Worm (Caenorhabditis elegans): ENCODE measurements around the gene srh-258.

Gene srh-258

DNA sequence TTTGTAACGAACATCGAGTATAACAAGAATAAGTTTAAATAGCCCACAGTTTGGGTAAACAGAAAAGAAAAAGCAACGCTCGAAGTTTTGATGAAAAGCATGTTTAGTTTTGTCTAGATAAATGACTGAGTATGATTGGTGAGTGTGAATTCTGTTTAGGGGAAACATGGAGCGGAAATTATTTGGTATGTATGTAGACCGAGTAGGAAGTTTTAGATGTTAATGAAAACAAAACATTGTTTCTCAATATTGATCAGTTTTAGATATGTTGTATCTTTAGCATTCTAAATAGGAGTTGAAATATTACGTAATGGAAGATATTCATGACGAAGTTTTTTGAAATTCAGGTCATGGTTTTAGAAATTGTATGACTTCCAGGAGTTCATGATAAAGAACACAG, 7.7 kb downstream of the srh-258 start, which contains the start of gene srbc-63:
srbc-63 (minus strand) TSS at position 101 of the 400 bp plus-strand sequence.
- no peak for TF ChIP-seq sup-37 (GFP tag; optimal IDR thresholded peaks at IDR 0.05)
- TF ChIP-seq hlh-4 (tag; optimal IDR thresholded peaks at IDR 0.05): no peak
- TF ChIP-seq sox-4 (tag; optimal IDR thresholded peaks at IDR 0.05): no peak
- TF ChIP-seq nhr-19 (GFP tag; conservative IDR thresholded peaks at IDR 0.05): no peak
- no peak for TF ChIP-seq mef-2 (tag; optimal IDR thresholded peaks at IDR 0.05)

DNA sequence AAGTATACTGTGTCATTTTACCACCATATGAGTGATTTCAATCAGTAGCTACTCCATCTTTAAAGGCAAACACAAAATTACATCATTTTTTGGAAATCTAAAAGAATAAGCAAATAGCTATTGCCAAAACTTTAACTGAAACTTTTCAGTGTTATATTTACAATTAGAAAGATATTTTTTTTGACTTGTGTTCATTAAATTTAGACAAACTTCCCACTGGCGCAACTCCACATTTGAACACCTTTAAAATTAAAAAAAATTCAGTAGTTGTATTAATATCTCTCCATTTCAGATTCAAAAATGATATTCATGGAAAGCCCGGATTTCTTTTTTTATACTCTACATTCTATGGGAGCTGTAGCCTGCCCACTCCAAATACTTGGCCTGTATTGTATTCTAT, 8.9 kb downstream of the srh-258 start, which contains the start of gene srh-264:
srh-264 (plus strand) TSS at position 301 of the 400 bp plus-strand sequence.
- no peak for TF ChIP-seq mdl-1 (tag; optimal IDR thresholded peaks at IDR 0.05)
- TF ChIP-seq tbx-2 (tag; optimal IDR thresholded peaks at IDR 0.05): no peak
- TF ChIP-seq irx-1 (tag; optimal IDR thresholded peaks at IDR 0.05): no peak
- TF ChIP-seq lin-13 (GFP tag; optimal IDR thresholded peaks at IDR 0.05): no peak
- no peak for TF ChIP-seq zip-4 (GFP tag; optimal IDR thresholded peaks at IDR 0.05)

DNA sequence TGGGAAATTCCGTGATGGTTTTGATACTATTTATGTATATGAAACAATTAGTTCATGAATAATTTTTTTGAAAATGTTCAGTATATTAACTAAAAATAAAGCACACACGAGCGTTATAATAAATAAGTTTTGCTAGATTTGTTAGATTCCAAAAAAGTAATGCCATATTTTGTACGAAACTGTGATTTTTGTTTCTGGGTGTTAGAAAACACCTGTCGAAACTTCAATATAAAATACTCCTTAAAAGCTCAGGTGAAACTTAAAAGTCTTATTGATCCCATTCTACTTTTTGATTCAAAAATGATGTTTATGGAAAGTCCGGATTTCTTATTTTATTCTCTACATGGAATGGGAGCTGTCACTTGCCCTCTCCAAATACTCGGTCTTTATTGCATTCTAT, 11.0 kb downstream of the srh-258 start, which contains the start of gene srh-265:
srh-265 (plus strand) TSS at position 301 of the 400 bp plus-strand sequence.
- TF ChIP-seq nhr-19 (GFP tag; conservative IDR thresholded peaks at IDR 0.05): no peak
- no peak for TF ChIP-seq ets-5 (GFP tag; IDR thresholded peaks at IDR 0.05)
- TF ChIP-seq unc-86 (tag; optimal IDR thresholded peaks at IDR 0.05): no peak
- TF ChIP-seq F16B12.6 (tag; optimal IDR thresholded peaks at IDR 0.05): no peak
- TF ChIP-seq grh-1 (GFP tag; IDR thresholded peaks at IDR 0.05): no peak
- TF ChIP-seq isw-1 (GFP tag; IDR thresholded peaks at IDR 0.05): no peak

DNA sequence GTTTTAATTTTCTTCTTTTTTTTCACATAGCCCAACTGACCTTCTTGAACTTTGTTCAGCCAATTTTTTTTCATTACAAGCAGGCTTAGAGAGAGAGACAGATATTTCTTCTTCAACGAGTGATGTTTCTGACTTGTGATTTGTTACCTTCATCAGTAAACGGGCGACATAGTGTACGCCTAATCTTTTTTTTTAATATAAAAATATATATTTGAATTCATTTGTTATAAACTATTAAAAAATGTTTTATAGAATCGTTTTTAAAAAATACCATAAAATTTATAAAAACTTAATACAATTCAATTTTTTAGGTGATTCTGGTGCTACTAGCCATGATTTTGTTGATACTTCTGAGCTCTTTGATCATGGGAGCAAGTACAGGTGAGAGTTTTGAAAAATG, 12.9 kb downstream of the srh-258 start, which contains the start of gene T06E6.10:
T06E6.10 (plus strand) TSS at position 301 of the 400 bp plus-strand sequence.
- TF ChIP-seq dsc-1 (tag; optimal IDR thresholded peaks at IDR 0.05) (no peak), C34B4.2 (tag; optimal IDR thresholded peaks at IDR 0.05) (no peak), jun-1 (tag; optimal IDR thresholded peaks at IDR 0.05) (no peak), fkh-8 (tag; optimal IDR thresholded peaks at IDR 0.05) (no peak), ceh-90 (tag; optimal IDR thresholded peaks at IDR 0.05) (no peak), sox-4 (tag; optimal IDR thresholded peaks at IDR 0.05) (no peak), nhr-84 (tag; optimal IDR thresholded peaks at IDR 0.05) (no peak), unc-130 (tag; optimal IDR thresholded peaks at IDR 0.05) (no peak), ceh-8 (GFP tag; optimal IDR thresholded peaks at IDR 0.05) (no peak), nhr-28 (tag; optimal IDR thresholded peaks at IDR 0.05) (no peak)

DNA sequence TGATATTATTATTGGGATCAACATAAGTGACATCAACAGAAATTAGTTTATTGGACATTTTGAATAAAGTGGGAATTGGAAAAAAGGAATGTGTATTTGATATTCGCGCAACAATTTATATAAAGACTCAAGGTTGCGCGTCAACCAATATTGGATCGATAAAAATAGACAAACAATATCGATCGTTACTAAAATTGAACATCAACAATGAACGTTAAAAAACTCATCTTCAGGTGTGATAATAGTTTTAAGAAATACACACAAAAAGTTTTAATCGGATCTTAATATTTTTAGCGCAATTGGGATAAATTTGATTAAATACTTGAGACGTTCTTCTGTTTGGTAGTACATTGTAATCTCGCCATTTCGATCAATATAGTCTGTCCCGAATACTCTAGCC, 18.6 kb downstream of the srh-258 start, which contains the start of gene fbxa-104:
fbxa-104 (minus strand) TSS at position 83 of the 400 bp plus-strand sequence.
- TF ChIP-seq egl-27 (tag; optimal IDR thresholded peaks at IDR 0.05): no peak

DNA sequence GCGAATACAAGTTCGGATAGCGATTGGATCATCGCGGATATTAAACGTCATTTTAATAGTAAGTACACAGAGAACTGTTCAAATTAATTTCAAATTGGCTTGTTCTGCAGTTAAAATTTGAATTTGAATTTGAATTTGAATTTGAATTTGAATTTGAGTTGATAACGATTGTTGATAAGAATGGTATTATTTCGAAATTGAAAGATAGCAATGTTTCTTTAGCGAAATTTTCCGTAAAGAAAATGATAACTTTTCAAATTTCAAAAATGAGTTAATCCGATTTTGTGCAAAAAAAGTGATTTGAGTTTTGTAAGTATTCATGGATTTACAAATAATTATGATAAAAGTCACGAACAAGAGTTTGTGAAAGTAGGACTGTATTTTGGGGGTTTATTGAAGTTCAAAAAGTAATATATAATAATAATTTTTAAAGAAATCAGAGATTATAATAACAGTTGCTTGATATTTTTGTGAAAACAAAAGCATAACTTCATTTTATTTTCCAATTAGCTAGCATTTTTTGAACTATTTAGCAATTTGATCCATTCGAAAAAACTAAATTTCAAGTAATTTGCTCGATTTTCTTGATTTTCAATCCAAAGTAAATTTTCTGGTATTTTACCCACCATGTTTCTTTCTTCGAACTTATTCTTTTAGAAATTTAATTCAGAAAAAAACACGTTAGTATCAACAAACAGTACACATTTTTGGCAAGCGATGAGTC, 20.6 kb downstream of the srh-258 start, which contains the start of gene Y36E3A.2:
Y36E3A.2 (plus strand) TSS at position 674 of the 724 bp plus-strand sequence.
- no peak for TF ChIP-seq snu-23 (GFP tag; optimal IDR thresholded peaks at IDR 0.05)
- TF ChIP-seq elt-2 (tag; optimal IDR thresholded peaks at IDR 0.05): peak; percentile 65
- TF ChIP-seq mdl-1 (tag; optimal IDR thresholded peaks at IDR 0.05): no peak
- no peak for TF ChIP-seq efl-1 (optimal IDR thresholded peaks at IDR 0.05)
- peak in 1 of 2 experiments; percentile 9 for TF ChIP-seq efl-1 (GFP tag; optimal IDR thresholded peaks at IDR 0.05 in 1 of 2)

DNA sequence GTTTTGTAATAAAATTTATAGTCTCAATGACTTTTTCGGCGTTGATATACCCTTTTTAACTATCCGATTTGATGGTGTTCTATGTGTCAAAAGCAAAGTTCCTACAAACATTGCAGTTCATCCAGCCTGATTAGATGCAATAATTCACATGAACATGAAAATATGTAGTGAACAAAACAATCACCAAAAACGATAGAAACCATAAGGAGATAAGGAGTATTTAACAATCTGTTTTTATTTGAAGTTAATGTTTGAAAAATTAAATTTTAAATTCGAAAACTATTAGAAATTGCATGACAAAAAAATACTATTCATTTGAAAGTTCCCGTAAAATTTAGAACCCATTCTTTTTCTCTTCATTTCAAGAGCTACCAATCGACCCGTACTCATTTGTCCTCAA, 22.0 kb downstream of the srh-258 start, which contains the start of gene fbxa-209:
fbxa-209 (minus strand) TSS at position 101 of the 400 bp plus-strand sequence.
- TF ChIP-seq mef-2 (tag; optimal IDR thresholded peaks at IDR 0.05) (no peak), nhr-85 (tag) (peak; percentile 13), efl-1 (optimal IDR thresholded peaks at IDR 0.05) (no peak), efl-1 (GFP tag; optimal IDR thresholded peaks at IDR 0.05 in 1 of 2) (peak in 1 of 2 experiments; percentile 84), nhr-71 (tag; optimal IDR thresholded peaks at IDR 0.05) (no peak), nhr-12 (tag; optimal IDR thresholded peaks at IDR 0.05) (no peak)
